Worm (Caenorhabditis elegans): Measurements from ENCODE around the gene cpr-3.
"Not testable (repeated sequence)": the region's sequence is repeated elsewhere in the genome, so short reads cannot be mapped to it uniquely, and the experiment has no call there.

cpr-3 gene

DNA sequence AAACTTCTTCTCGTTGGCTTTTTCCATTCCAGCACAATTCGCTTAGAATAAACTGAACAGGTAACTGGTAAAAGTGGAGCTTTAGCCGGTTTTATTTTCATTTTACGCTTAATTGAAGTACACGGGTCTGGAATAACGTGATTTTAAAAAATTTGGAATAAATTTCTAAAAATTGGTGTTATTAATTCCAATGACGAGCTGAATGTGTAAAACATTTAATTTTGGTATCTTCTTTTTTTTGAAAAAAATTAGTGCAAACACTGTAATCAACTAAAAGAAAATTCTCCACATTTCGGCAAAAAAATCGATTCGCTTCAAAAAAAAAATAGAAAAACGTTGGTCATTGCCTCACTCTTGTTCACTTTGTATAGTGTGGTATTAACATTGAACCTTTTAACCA lies 26.2 kb downstream of the cpr-3 start, which contains the start of gene T10H4.4:
Gene T10H4.4, minus strand, starts transcription at position 101 of the 400 bp plus-strand sequence.
- TF ChIP-seq ceh-39 (tag; optimal IDR thresholded peaks at IDR 0.05) (no peak), lin-32 (GFP tag; optimal IDR thresholded peaks at IDR 0.05) (no peak), drap-1 (GFP tag; optimal IDR thresholded peaks at IDR 0.05) (no peak), ham-2 (GFP tag; optimal IDR thresholded peaks at IDR 0.05) (no peak), nhr-28 (tag; optimal IDR thresholded peaks at IDR 0.05) (no peak), pha-4 (tag; optimal IDR thresholded peaks at IDR 0.05) (no peak), sptf-1 (tag; optimal IDR thresholded peaks at IDR 0.05) (no peak), hlh-1 (tag; optimal IDR thresholded peaks at IDR 0.05) (no peak), lsy-2 (tag; optimal IDR thresholded peaks at IDR 0.05) (no peak), ztf-11 (tag; optimal IDR thresholded peaks at IDR 0.05) (no peak), bed-3 (GFP tag; optimal IDR thresholded peaks at IDR 0.05) (no peak), unc-120 (tag; optimal IDR thresholded peaks at IDR 0.05; ENCODE audit: poor library complexity, severe bottlenecking) (no peak), M03D4.4 (tag; optimal IDR thresholded peaks at IDR 0.05) (no peak), unc-62 (GFP tag; optimal IDR thresholded peaks at IDR 0.05) (no peak), ceh-83 (GFP tag; optimal IDR thresholded peaks at IDR 0.05) (no peak), sem-2 (GFP tag; optimal IDR thresholded peaks at IDR 0.05) (no peak), zip-8 (tag; optimal IDR thresholded peaks at IDR 0.05) (no peak), snpc-4 (tag; optimal IDR thresholded peaks at IDR 0.05) (no peak), flh-1 (GFP tag; optimal IDR thresholded peaks at IDR 0.05) (no peak)

DNA sequence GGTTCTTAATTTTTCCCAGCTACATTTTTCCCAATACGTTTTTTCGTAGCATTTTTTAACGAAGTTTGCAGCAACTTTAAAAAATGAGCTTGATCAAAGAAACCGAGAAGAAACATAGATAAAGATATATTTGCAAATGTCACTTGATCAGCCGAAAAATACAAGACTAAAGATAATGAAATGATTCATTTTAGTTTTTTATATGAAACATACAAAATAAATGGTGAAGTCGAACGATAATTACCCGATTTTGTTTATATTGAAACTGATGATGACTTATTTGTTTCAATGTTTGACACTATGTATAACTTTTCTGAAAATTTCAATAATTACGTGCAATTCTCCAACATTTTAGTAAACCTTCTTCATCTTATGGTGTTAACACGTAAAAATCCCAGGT lies 30.2 kb downstream of the cpr-3 start, which contains the start of gene srw-22:
Gene srw-22, plus strand, starts transcription at position 301 of the 400 bp plus-strand sequence.
- TF ChIP-seq ces-1 (GFP tag; optimal IDR thresholded peaks at IDR 0.05) (no peak), ceh-83 (GFP tag; optimal IDR thresholded peaks at IDR 0.05) (no peak), ztf-11 (tag; optimal IDR thresholded peaks at IDR 0.05) (no peak), nhr-28 (tag; optimal IDR thresholded peaks at IDR 0.05) (no peak), unc-120 (tag; optimal IDR thresholded peaks at IDR 0.05; ENCODE audit: poor library complexity, severe bottlenecking) (no peak), nhr-237 (tag; optimal IDR thresholded peaks at IDR 0.05) (no peak), mab-5 (tag; optimal IDR thresholded peaks at IDR 0.05) (no peak), nhr-12 (tag; optimal IDR thresholded peaks at IDR 0.05) (no peak), flh-1 (GFP tag; optimal IDR thresholded peaks at IDR 0.05) (no peak)

DNA sequence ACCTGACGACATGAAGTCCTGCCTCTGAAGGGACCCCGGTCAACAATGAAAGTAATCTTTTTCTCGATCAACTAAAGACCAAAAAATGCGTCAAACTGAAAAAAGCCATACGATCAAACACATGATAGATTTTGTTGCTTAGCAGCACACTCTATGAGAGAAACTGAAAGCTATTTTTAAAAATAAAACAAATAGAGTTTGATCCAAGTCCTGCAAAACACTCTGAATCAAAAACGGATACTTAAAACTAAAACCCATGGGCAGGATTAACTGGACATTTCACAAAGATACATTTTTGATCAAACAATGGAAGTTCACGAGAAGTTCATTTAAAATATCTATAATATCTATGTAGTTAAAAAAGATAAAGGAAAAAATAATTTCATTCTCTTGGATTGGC lies 31.1 kb downstream of the cpr-3 start, which contains the start of gene T10H4.13:
Gene T10H4.13, minus strand, starts transcription at position 101 of the 400 bp plus-strand sequence.
- no peak for TF ChIP-seq nhr-28 (tag; optimal IDR thresholded peaks at IDR 0.05)
- TF ChIP-seq unc-120 (tag; optimal IDR thresholded peaks at IDR 0.05; ENCODE audit: poor library complexity, severe bottlenecking) = no peak
- no peak for TF ChIP-seq cnd-1 (tag; optimal IDR thresholded peaks at IDR 0.05)
- no peak for TF ChIP-seq nhr-12 (tag; optimal IDR thresholded peaks at IDR 0.05)
- TF ChIP-seq drap-1 (GFP tag; optimal IDR thresholded peaks at IDR 0.05) = no peak

DNA sequence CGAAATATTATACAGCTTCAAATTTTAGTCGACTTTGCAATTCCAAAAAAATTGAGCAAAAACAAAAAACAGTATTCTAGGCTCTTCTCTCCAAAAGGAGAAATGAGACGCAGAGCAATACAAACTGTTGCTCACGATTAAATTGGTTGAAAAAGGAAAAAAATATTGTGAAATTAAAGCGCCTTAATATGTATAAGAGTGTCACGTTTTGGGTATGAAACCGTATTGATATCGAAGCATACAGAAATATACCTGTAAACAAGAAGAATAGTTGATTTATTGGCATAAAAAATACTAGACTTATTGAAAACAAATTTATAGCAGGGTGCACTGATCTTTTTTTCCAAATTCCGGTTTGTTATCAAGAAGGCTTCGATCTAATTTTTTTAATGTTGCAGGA lies 32.7 kb downstream of the cpr-3 start, which contains the start of gene M01B2.13:
Gene M01B2.13, minus strand, starts transcription at position 101 of the 400 bp plus-strand sequence.
- no peak for TF ChIP-seq flh-1 (GFP tag; optimal IDR thresholded peaks at IDR 0.05)
- no peak for TF ChIP-seq ceh-39 (tag; optimal IDR thresholded peaks at IDR 0.05)
- no peak for TF ChIP-seq unc-62 (GFP tag; optimal IDR thresholded peaks at IDR 0.05)
- no peak for TF ChIP-seq bed-3 (GFP tag; optimal IDR thresholded peaks at IDR 0.05)
- TF ChIP-seq lsy-2 (tag; optimal IDR thresholded peaks at IDR 0.05) = no peak
- TF ChIP-seq lin-13 (tag; optimal IDR thresholded peaks at IDR 0.05) = no peak
- TF ChIP-seq nhr-12 (tag; optimal IDR thresholded peaks at IDR 0.05) = no peak

DNA sequence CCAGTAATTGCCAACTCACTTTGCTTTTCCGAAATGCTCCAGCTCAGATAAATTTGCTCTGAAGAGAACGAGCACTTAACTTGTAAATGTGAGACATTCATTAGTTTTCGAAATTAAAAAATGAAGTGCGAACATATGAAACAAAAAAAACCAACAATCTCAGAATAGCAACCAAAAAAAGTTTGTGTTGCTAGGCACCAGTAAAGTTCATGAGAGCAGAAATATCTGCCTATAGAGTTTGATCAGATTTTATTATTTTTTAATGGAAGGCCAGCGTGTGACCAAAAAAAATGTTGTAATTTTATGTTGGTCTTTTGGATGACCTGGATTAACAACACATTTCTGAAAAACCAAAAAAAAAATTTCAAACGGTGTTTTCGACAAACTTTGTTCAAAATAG lies 34.4 kb downstream of the cpr-3 start, which contains the start of gene M01B2.12:
Gene M01B2.12, minus strand, starts transcription at position 101 of the 400 bp plus-strand sequence.
- no peak for TF ChIP-seq drap-1 (GFP tag; optimal IDR thresholded peaks at IDR 0.05)
- no peak for TF ChIP-seq ces-1 (GFP tag; optimal IDR thresholded peaks at IDR 0.05)
- no peak for TF ChIP-seq zip-8 (tag; optimal IDR thresholded peaks at IDR 0.05)
- TF ChIP-seq unc-39 (tag; optimal IDR thresholded peaks at IDR 0.05) = no peak
- no peak for TF ChIP-seq sem-2 (GFP tag; optimal IDR thresholded peaks at IDR 0.05)
- TF ChIP-seq mls-2 (tag; optimal IDR thresholded peaks at IDR 0.05) = no peak
- TF ChIP-seq ham-2 (GFP tag; optimal IDR thresholded peaks at IDR 0.05) = no peak
- TF ChIP-seq unc-62 (GFP tag; optimal IDR thresholded peaks at IDR 0.05) = no peak
- no peak for TF ChIP-seq elt-3 (tag; optimal IDR thresholded peaks at IDR 0.05)
- TF ChIP-seq nhr-12 (tag; optimal IDR thresholded peaks at IDR 0.05) = no peak

DNA sequence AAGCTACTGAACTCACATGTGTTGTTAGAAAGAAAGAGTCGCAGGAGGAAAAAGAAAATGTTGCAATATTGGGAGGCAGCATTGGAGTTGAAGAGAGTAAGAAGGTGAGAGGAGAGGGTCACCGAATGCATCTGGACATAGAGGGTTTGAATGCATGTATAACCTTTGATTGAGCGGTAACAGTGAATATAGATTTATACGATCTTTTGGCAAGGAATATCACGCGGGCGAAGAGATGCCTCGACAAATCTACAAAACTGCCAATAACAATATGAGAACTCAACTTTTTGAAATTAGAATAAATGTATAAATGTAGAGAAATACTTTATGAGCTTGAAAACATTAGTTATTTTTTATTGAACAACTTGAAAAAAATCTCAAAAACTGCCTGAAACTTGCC lies 36.2 kb downstream of the cpr-3 start, which contains the start of gene M01B2.10:
Gene M01B2.10, minus strand, starts transcription at position 101 of the 400 bp plus-strand sequence.
- TF ChIP-seq ham-2 (GFP tag; optimal IDR thresholded peaks at IDR 0.05); zip-8 (tag; optimal IDR thresholded peaks at IDR 0.05); nhr-76 (tag; optimal IDR thresholded peaks at IDR 0.05): not testable (repeated sequence)

All from whole organism, mixed stage, embryonic.